Worm (Caenorhabditis elegans): ENCODE results near the gene srj-33.
A peak's percentile ranks its signal among the peaks of the same experiment; 100 is the strongest.

Gene srj-33

ce11 chrV:9983529-9983928 is 46.2 kb upstream of the srj-33 start (continued):
- TF ChIP-seq rec-8 (tag; optimal IDR thresholded peaks at IDR 0.05) (no peak), lir-1 (GFP tag; conservative IDR thresholded peaks at IDR 0.05) (no peak), bed-1 (GFP tag; IDR thresholded peaks at IDR 0.05) (no peak), F22D6.2 (tag; optimal IDR thresholded peaks at IDR 0.05) (no peak), mcd-1 (GFP tag; IDR thresholded peaks at IDR 0.05) (no peak), madf-3 (GFP tag; IDR thresholded peaks at IDR 0.05) (no peak), hmg-20 (GFP tag; IDR thresholded peaks at IDR 0.05) (no peak), fkh-3 (tag; optimal IDR thresholded peaks at IDR 0.05) (no peak), F55B11.4 (tag; optimal IDR thresholded peaks at IDR 0.05; ENCODE audit: borderline replicate concordance, insufficient read depth) (no peak), sdz-38 (tag; optimal IDR thresholded peaks at IDR 0.05) (no peak), F49E8.2 (tag; optimal IDR thresholded peaks at IDR 0.05; ENCODE audit: insufficient read depth) (no peak), F57C9.4 (tag; optimal IDR thresholded peaks at IDR 0.05) (no peak), snpc-3.4 (tag; optimal IDR thresholded peaks at IDR 0.05) (no peak), ztf-18 (tag; optimal IDR thresholded peaks at IDR 0.05) (no peak), ztf-26 (tag; optimal IDR thresholded peaks at IDR 0.05) (no peak), ZK185.1 (tag; optimal IDR thresholded peaks at IDR 0.05; ENCODE audit: poor library complexity, severe bottlenecking) (no peak), nhr-120 (GFP tag; IDR thresholded peaks at IDR 0.05) (no peak), nhr-90 (tag; optimal IDR thresholded peaks at IDR 0.05) (no peak), Y53G8AR.9 (GFP tag; conservative IDR thresholded peaks at IDR 0.05) (no peak), chd-7 (tag; optimal IDR thresholded peaks at IDR 0.05) (no peak), F39B2.1 (GFP tag; IDR thresholded peaks at IDR 0.05) (no peak), ceh-58 (GFP tag; IDR thresholded peaks at IDR 0.05) (no peak), die-1 (tag; optimal IDR thresholded peaks at IDR 0.05) (no peak), egl-44 (GFP tag; IDR thresholded peaks at IDR 0.05) (no peak), ekl-4 (GFP tag; IDR thresholded peaks at IDR 0.05) (0 out of 2 replicates have a peak, but pooled peaks have one; percentile 8), Y79H2A.3 (GFP tag; conservative IDR thresholded peaks at IDR 0.05) (0 out of 2 replicates have a peak, but pooled peaks have one; percentile 25), ceh-79 (tag; optimal IDR thresholded peaks at IDR 0.05) (no peak), athp-1 (tag; optimal IDR thresholded peaks at IDR 0.05) (no peak), B0336.3 (GFP tag; IDR thresholded peaks at IDR 0.05) (0 out of 2 replicates have a peak, but pooled peaks have one; percentile 19), F57A8.1 (GFP tag; optimal IDR thresholded peaks at IDR 0.05) (no peak), hlh-26 (GFP tag; conservative IDR thresholded peaks at IDR 0.05) (no peak), nfyb-1 (GFP tag; IDR thresholded peaks at IDR 0.05) (peak; percentile 46; the same call in 1 of the 2 replicates), snpc-4 (GFP tag; optimal IDR thresholded peaks at IDR 0.05) (no peak), snpc-4 (tag; optimal IDR thresholded peaks at IDR 0.05) (no peak), ceh-91 (GFP tag; IDR thresholded peaks at IDR 0.05) (no peak), pbrm-1 (GFP tag; IDR thresholded peaks at IDR 0.05) (no peak; the same call in 1 of the 2 replicates)

ce11 chrV:9982568-9982967 is 45.2 kb upstream of the srj-33 start, which contains the start of gene C27H6.9:
Gene C27H6.9 (plus strand): TSS chrV:9982868.
- TF ChIP-seq madf-6 (GFP tag; IDR thresholded peaks at IDR 0.05) = peak; percentile 14; the same call in 1 of the 2 replicates
- peak; percentile 27; the same call in 1 of the 2 replicates for TF ChIP-seq hsf-1 (GFP tag; IDR thresholded peaks at IDR 0.05)
- no peak for TF ChIP-seq Y79H2A.3 (GFP tag; conservative IDR thresholded peaks at IDR 0.05)
- no peak for TF ChIP-seq rec-8 (tag; optimal IDR thresholded peaks at IDR 0.05)

All from whole organism, young adult.